Fruit fly (Drosophila melanogaster) whole organism, embryonic: Measurements from ENCODE around the gene CG31633.

Experiments used
- Ada2b ChIP-seq: fragments of 200-800 bp; sonication (Bioruptor generic); IDR thresholded peaks from 2 replicates; pipeline ENCODE4 v1.3.6; 2022; ENCODE audit warnings: missing biosample characterization, missing genetic modification characterization
- Bgb ChIP-seq: fragments of 200-800 bp; sonication (Bioruptor generic); IDR thresholded peaks from 2 replicates; pipeline ENCODE4 v1.3.6; 2022; ENCODE audit warnings: missing biosample characterization, missing genetic modification characterization; ENCODE audit not compliant: partially characterized antibody
- Bteb2 ChIP-seq: fragments of 200-800 bp; sonication (Bioruptor generic); optimal IDR thresholded peaks from 2 replicates; lab custom pipeline; 2016; ENCODE audit warnings: missing biosample characterization, missing genetic modification characterization
- CG12155 ChIP-seq: fragments of 200-800 bp; sonication (Bioruptor generic); optimal IDR thresholded peaks from 3 replicates; lab custom pipeline; 2016; ENCODE audit warnings: missing biosample characterization, missing genetic modification characterization
- CG13624 ChIP-seq: fragments of 200-800 bp; sonication (Bioruptor generic); optimal IDR thresholded peaks from 2 replicates; lab custom pipeline; 2016; ENCODE audit warnings: missing biosample characterization, missing genetic modification characterization
- CG14441 ChIP-seq: fragments of 200-800 bp; sonication (Bioruptor generic); IDR thresholded peaks from 2 replicates; pipeline ENCODE4 v1.3.6; 2022; ENCODE audit warnings: missing biosample characterization, missing genetic modification characterization
- CG18764 ChIP-seq: fragments of 200-800 bp; sonication (Bioruptor generic); optimal IDR thresholded peaks from 3 replicates; lab custom pipeline; 2016; ENCODE audit warnings: missing biosample characterization, missing genetic modification characterization
- CG2120 ChIP-seq: fragments of 200-800 bp; sonication (Bioruptor generic); optimal IDR thresholded peaks from 3 replicates; lab custom pipeline; 2016; ENCODE audit warnings: missing biosample characterization, missing genetic modification characterization
- CG2889 ChIP-seq: fragments of 200-800 bp; sonication (Bioruptor generic); IDR thresholded peaks from 3 replicates; pipeline ENCODE4 v1.3.6; 2022; ENCODE audit warnings: missing biosample characterization, missing genetic modification characterization
- CG31365 ChIP-seq: fragments of 200-800 bp; sonication (Bioruptor generic); optimal IDR thresholded peaks from 2 replicates; lab custom pipeline; 2018; ENCODE audit warnings: missing biosample characterization, mild to moderate bottlenecking, missing genetic modification characterization
- CG4328 ChIP-seq: fragments of 200-800 bp; sonication (Bioruptor generic); optimal IDR thresholded peaks from 3 replicates; lab custom pipeline; 2017; ENCODE audit warnings: missing biosample characterization, missing genetic modification reagents, missing genetic modification characterization
- CG4730 ChIP-seq: fragments of 200-800 bp; sonication (Bioruptor generic); IDR thresholded peaks from 2 replicates; pipeline ENCODE4 v1.3.6; 2022; ENCODE audit warnings: missing biosample characterization, missing genetic modification characterization
- CG6175 ChIP-seq: fragments of 200-800 bp; sonication (Bioruptor generic); IDR thresholded peaks from 3 replicates; pipeline ENCODE4 v1.3.6; 2022; ENCODE audit warnings: missing biosample characterization, missing genetic modification characterization
- CG8281 ChIP-seq: fragments of 200-800 bp; sonication (Bioruptor generic); optimal IDR thresholded peaks from 2 replicates; lab custom pipeline; 2018; ENCODE audit warnings: missing biosample characterization, mild to moderate bottlenecking, missing genetic modification characterization, moderate library complexity
- CG8944 ChIP-seq: fragments of 200-800 bp; sonication (Bioruptor generic); optimal IDR thresholded peaks from 3 replicates; lab custom pipeline; 2016; ENCODE audit warnings: missing biosample characterization, missing genetic modification characterization
- CG9215 ChIP-seq: fragments of 200-800 bp; sonication (Bioruptor generic); IDR thresholded peaks from 2 replicates; pipeline ENCODE4 v1.3.6; 2022; ENCODE audit warnings: missing biosample characterization, missing genetic modification characterization
- Chrac-16 ChIP-seq: fragments of 200-800 bp; sonication (Bioruptor generic); optimal IDR thresholded peaks from 3 replicates; lab custom pipeline; 2016; ENCODE audit warnings: missing biosample characterization, missing genetic modification characterization
- CoRest ChIP-seq: fragments of 200-800 bp; sonication (Bioruptor generic); optimal IDR thresholded peaks from 3 replicates; lab custom pipeline; 2018; ENCODE audit warnings: missing biosample characterization, mild to moderate bottlenecking, missing genetic modification characterization, moderate library complexity
- Dbx ChIP-seq: fragments of 200-800 bp; sonication (Bioruptor generic); IDR thresholded peaks from 3 replicates; pipeline ENCODE4 v1.3.6; 2022; ENCODE audit warnings: missing biosample characterization, missing genetic modification characterization
- Dfd ChIP-seq, 2 experiments: fragments of >200 bp; optimal IDR thresholded peaks; 2 replicates each; lab custom pipeline; 2017; ENCODE audit warnings: missing biosample characterization in 2 of 2, missing genetic modification characterization in 2 of 2
- Dref ChIP-seq: fragments of 200-800 bp; sonication (Bioruptor generic); IDR thresholded peaks from 2 replicates; pipeline ENCODE4 v1.3.6; 2022; ENCODE audit warnings: missing biosample characterization, missing genetic modification characterization
- E2f2 ChIP-seq: fragments of 200-800 bp; sonication (Bioruptor generic); IDR thresholded peaks from 2 replicates; pipeline ENCODE4 v1.3.6; 2022; ENCODE audit warnings: missing biosample characterization, missing genetic modification characterization
- Ets65A ChIP-seq: fragments of 200-800 bp; sonication (Bioruptor generic); peaks from one replicate; lab custom pipeline; 2016; ENCODE audit warnings: missing biosample characterization, missing genetic modification characterization
- Hmx ChIP-seq: fragments of 200-800 bp; sonication (Bioruptor generic); optimal IDR thresholded peaks from 2 replicates; lab custom pipeline; 2016; ENCODE audit warnings: missing biosample characterization, missing genetic modification characterization
- Lpt ChIP-seq: fragments of >200 bp; optimal IDR thresholded peaks from 2 replicates; lab custom pipeline; 2018; ENCODE audit warnings: missing biosample characterization, missing genetic modification characterization
- Med ChIP-seq: fragments of 200-800 bp; sonication (Bioruptor generic); peaks from one replicate; lab custom pipeline; 2016; ENCODE audit warnings: missing biosample characterization, missing genetic modification characterization, mild to moderate bottlenecking, inconsistent platforms, moderate library complexity
- Mrtf ChIP-seq: fragments of 200-800 bp; sonication (Bioruptor generic); IDR thresholded peaks from 3 replicates; pipeline ENCODE4 v1.3.6; 2022; ENCODE audit warnings: missing biosample characterization, missing genetic modification characterization
- PHDP ChIP-seq: fragments of 200-800 bp; sonication (Bioruptor generic); optimal IDR thresholded peaks from 3 replicates; lab custom pipeline; 2018; ENCODE audit warnings: missing biosample characterization, mild to moderate bottlenecking, missing genetic modification characterization, moderate library complexity
- Sin3A ChIP-seq: fragments of >200 bp; optimal IDR thresholded peaks from 2 replicates; lab custom pipeline; 2018
- YL-1 ChIP-seq: fragments of 200-800 bp; sonication (Bioruptor generic); optimal IDR thresholded peaks from 3 replicates; lab custom pipeline; 2017; ENCODE audit warnings: missing biosample characterization, mild to moderate bottlenecking, missing genetic modification characterization
- al ChIP-seq: fragments of 200-800 bp; sonication (Bioruptor generic); IDR thresholded peaks from 2 replicates; pipeline ENCODE4 v1.3.6; 2022; ENCODE audit warnings: missing biosample characterization, missing genetic modification characterization
- bcd ChIP-seq: fragments of 200-800 bp; sonication (Bioruptor generic); optimal IDR thresholded peaks from 2 replicates; lab custom pipeline; 2017; ENCODE audit warnings: missing biosample characterization, mild to moderate bottlenecking, missing genetic modification characterization
- btn ChIP-seq: fragments of 200-800 bp; sonication (Bioruptor generic); optimal IDR thresholded peaks from 2 replicates; lab custom pipeline; 2016; ENCODE audit warnings: missing biosample characterization, missing genetic modification characterization
- cg ChIP-seq: fragments of 200-800 bp; sonication (Bioruptor generic); optimal IDR thresholded peaks from 3 replicates; lab custom pipeline; 2019; ENCODE audit warnings: missing biosample characterization, mild to moderate bottlenecking, missing genetic modification characterization, moderate library complexity
- grn ChIP-seq: fragments of 200-800 bp; sonication (Bioruptor generic); optimal IDR thresholded peaks from 3 replicates; lab custom pipeline; 2017; ENCODE audit warnings: missing biosample characterization, missing genetic modification characterization
- gsb ChIP-seq: fragments of 200-800 bp; sonication (Bioruptor generic); IDR thresholded peaks from 2 replicates; pipeline ENCODE4 v1.3.6; 2022; ENCODE audit warnings: missing biosample characterization, missing genetic modification characterization
- gt ChIP-seq: fragments of 200-800 bp; sonication (Bioruptor generic); IDR thresholded peaks from 2 replicates; pipeline ENCODE4 v1.3.6; 2022; ENCODE audit warnings: missing biosample characterization, missing genetic modification characterization
- hkb ChIP-seq, 2 experiments: fragments of 200-800 bp in 1 of 2; fragments of >200 bp in 1 of 2; sonication (Bioruptor generic) in 1 of 2; IDR thresholded peaks in 1 of 2; optimal IDR thresholded peaks in 1 of 2; 2 replicates each; pipeline versions ENCODE4 v1.3.6 to Lab custom; 2017 to 2022; ENCODE audit warnings: missing biosample characterization in 1 of 2, missing genetic modification characterization in 1 of 2
- knrl ChIP-seq: fragments of 200-800 bp; sonication (Bioruptor generic); IDR thresholded peaks from 3 replicates; pipeline ENCODE4 v1.3.6; 2022; ENCODE audit warnings: missing biosample characterization, missing genetic modification characterization; ENCODE audit not compliant: partially characterized antibody
- lola ChIP-seq, 3 experiments: fragments of >200 bp in 2 of 3; fragments of 200-800 bp in 1 of 3; sonication (Bioruptor generic) in 1 of 3; optimal IDR thresholded peaks; 2 replicates each; lab custom pipeline; 2017 to 2019; ENCODE audit warnings: missing biosample characterization in 3 of 3, missing genetic modification characterization in 3 of 3, mild to moderate bottlenecking in 1 of 3, moderate library complexity in 1 of 3
- onecut ChIP-seq: fragments of 200-800 bp; sonication (Bioruptor generic); IDR thresholded peaks from 2 replicates; pipeline ENCODE4 v1.3.6; 2022; ENCODE audit warnings: missing biosample characterization, missing genetic modification characterization
- otp ChIP-seq: fragments of 200-800 bp; sonication (Bioruptor generic); IDR thresholded peaks from 3 replicates; pipeline ENCODE4, ENCODE4 v1.3.6; 2022; ENCODE audit warnings: missing biosample characterization, missing genetic modification characterization
- pfk ChIP-seq: fragments of 200-800 bp; sonication (Bioruptor generic); optimal IDR thresholded peaks from 2 replicates; lab custom pipeline; 2018; ENCODE audit warnings: missing biosample characterization, mild to moderate bottlenecking, missing genetic modification characterization, moderate library complexity
- ro ChIP-seq: fragments of 200-800 bp; sonication (Bioruptor generic); IDR thresholded peaks from 2 replicates; pipeline ENCODE4 v1.3.6; 2022; ENCODE audit warnings: missing biosample characterization, missing genetic modification characterization
- sens ChIP-seq: fragments of 200-800 bp; sonication (Bioruptor generic); peaks from one replicate; lab custom pipeline; 2016; ENCODE audit warnings: missing biosample characterization, missing genetic modification characterization
- sim ChIP-seq: fragments of 200-800 bp; sonication (Bioruptor generic); IDR thresholded peaks from 2 replicates; pipeline ENCODE4 v1.3.6; 2022; ENCODE audit warnings: missing biosample characterization, missing genetic modification characterization
- ssp ChIP-seq: fragments of 200-800 bp; sonication (Bioruptor generic); IDR thresholded peaks from 2 replicates; pipeline ENCODE4 v1.3.6; 2022; ENCODE audit warnings: missing biosample characterization, missing genetic modification characterization
- trem ChIP-seq: fragments of 200-800 bp; optimal IDR thresholded peaks from 3 replicates; lab custom pipeline; 2019; ENCODE audit warnings: missing biosample characterization, mild to moderate bottlenecking, missing genetic modification characterization, moderate library complexity
- vvl ChIP-seq: fragments of 200-800 bp; sonication (Bioruptor generic); IDR thresholded peaks from 2 replicates; pipeline ENCODE4 v1.3.6; 2022; ENCODE audit warnings: missing biosample characterization, missing genetic modification characterization
- zfh2 ChIP-seq: fragments of 200-800 bp; sonication (Bioruptor generic); optimal IDR thresholded peaks from 2 replicates; lab custom pipeline; 2016; ENCODE audit warnings: missing biosample characterization, missing genetic modification characterization

The CG31633 gene

DNA sequence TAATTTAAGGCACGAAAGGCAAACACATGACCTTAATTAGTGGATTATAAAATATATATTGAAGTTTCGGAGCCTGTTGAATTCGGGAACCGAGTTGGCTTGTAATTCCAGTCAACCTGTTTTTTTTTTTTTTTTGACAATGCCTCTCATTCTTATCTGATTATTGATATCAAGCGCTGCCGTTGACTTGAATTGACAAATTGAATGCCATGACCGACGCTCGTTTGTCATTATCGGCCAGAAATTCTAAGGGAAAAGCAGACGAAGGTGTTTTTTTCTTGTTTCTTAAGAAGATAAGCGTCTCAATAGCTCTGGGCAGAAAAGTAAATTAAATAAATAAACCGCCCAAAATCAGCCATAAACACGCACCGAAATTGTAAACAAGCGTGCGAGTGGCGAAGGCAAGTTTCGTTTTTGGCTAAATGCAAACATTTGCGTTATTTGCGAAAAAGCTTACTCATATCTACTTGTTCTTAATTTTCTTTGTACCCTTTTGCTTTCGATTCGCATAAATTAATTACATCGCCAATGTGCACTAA, 12.8 kb downstream of the CG31633 start (continued):
- TF ChIP-seq al (no peak), ro (GFP tag; lab: Robert Waterston, UW) (no peak), bcd (GFP tag; lab: Kevin White, UChicago) (no peak), grn (GFP tag; lab: Kevin White, UChicago) (peak; percentile 80), btn (no peak), otp (GFP tag; lab: Robert Waterston, UW) (no peak), Sin3A (no peak), pfk (GFP tag; lab: Kevin White, UChicago) (no peak), CG4730 (no peak), CG2120 (GFP tag; lab: Kevin White, UChicago) (peak; percentile 20), Ada2b (GFP tag; lab: Robert Waterston, UW) (no peak), sens (GFP tag; lab: Kevin White, UChicago) (peak; percentile 28), CG31365 (tag; lab: Kevin White, UChicago) (no peak), E2f2 (GFP tag; lab: Robert Waterston, UW) (no peak), CG8281 (tag; lab: Kevin White, UChicago) (peak; percentile 98), CG18764 (GFP tag; lab: Kevin White, UChicago) (no peak), sim (GFP tag; lab: Robert Waterston, UW) (no peak), CG14441 (GFP tag; lab: Robert Waterston, UW) (no peak), Lpt (GFP tag; lab: Kevin White, UChicago) (no peak), CG9215 (GFP tag; lab: Robert Waterston, UW) (no peak), YL-1 (no peak), Dbx (GFP tag; lab: Robert Waterston, UW) (0 out of 3 replicates have a peak, but pooled peaks have one; percentile 39), lola (GFP tag; optimal IDR thresholded peaks at IDR 0.05; lab: Kevin White, UChicago) (no peak)
- TF ChIP-seq, all 482 proteins: peak for 20

DNA sequence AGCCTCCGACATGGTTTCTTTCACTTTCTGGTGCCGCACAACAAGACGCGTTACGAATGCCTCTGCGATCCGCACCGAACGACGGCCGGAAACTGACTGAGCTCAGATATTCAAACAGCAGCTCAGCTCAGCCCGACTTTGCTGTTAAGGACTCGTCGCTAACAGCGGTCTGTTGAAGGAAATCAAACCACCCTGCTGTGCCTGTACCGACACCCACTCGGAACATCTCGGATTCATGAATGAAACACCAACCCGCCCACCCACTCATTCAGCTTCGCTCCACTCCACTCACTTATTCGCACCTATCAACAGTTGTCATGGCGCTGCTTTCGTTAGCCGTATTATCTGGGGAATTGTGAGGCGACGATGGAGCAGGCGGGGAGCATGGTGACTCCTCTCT, 23.8 kb downstream of the CG31633 start, which contains the start of gene Oatp26F:
Oatp26F (minus strand) TSS at position 101 of the 400 bp plus-strand sequence.
- TF ChIP-seq Dref (GFP tag; lab: Robert Waterston, UW) (0 out of 2 replicates have a peak, but pooled peaks have one; percentile 18), Bgb (0 out of 2 replicates have a peak, but pooled peaks have one; percentile 24), Mrtf (GFP tag; lab: Robert Waterston, UW) (0 out of 3 replicates have a peak, but pooled peaks have one; percentile 16), Hmx (GFP tag; lab: Kevin White, UChicago) (no peak), Ets65A (GFP tag; lab: Kevin White, UChicago) (peak; percentile 26), CG8944 (GFP tag; lab: Kevin White, UChicago) (no peak), onecut (GFP tag; lab: Robert Waterston, UW) (no peak), Med (GFP tag; lab: Kevin White, UChicago) (peak; percentile 54), cg (GFP tag; lab: Kevin White, UChicago) (no peak), gsb (GFP tag; lab: Robert Waterston, UW) (no peak)

DNA sequence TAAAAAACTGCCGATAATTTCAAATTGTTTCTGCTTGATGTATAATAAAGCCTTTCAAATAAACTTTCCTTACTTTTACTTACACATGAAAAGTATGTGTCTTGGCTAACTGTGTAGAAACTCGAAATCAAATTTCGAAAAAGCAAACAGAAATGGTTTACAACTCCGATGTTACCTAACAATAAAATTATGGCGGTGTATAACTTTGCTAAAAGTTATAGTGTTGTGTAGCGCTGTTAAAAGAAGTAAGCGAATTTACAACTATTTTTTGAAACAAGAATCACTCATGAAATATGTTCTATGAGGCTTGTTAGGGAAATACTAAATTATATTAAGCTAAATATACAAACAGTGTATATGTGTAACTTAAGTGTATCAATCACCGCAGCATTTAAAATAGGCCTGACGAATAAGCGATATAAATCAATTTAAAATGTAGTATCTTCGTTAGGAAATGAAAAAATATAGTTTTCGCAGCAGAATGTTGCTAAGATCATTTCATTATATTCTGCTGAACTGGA, 33.4 kb downstream of the CG31633 start, which contains the start of gene CG34345:
CG34345 (plus strand) TSS at position 471 of the 521 bp plus-strand sequence.
- TF ChIP-seq CG12155 (GFP tag; lab: Kevin White, UChicago) (peak; percentile 4), CoRest (tag; lab: Kevin White, UChicago) (peak; percentile 47), vvl (peak; percentile 22; the same call in 1 of the 2 replicates), CG4328 (GFP tag; lab: Kevin White, UChicago) (no peak), Dfd (GFP tag; optimal IDR thresholded peaks at IDR 0.05; lab: Kevin White, UChicago) (no peak), hkb (optimal IDR thresholded peaks at IDR 0.05; lab: Kevin White, UChicago) (no peak), hkb (GFP tag; IDR thresholded peaks at IDR 0.05; lab: Robert Waterston, UW) (peak; percentile 18; the same call in 1 of the 2 replicates), knrl (GFP tag; lab: Robert Waterston, UW) (peak; percentile 56; the same call in 2 of the 3 replicates), trem (tag; lab: Kevin White, UChicago) (peak; percentile 62), CG6175 (GFP tag; lab: Robert Waterston, UW) (no peak), Bteb2 (peak; percentile 13), zfh2 (GFP tag; lab: Kevin White, UChicago) (peak; percentile 26), CG2889 (no peak), gt (GFP tag; lab: Robert Waterston, UW) (no peak), PHDP (tag; lab: Kevin White, UChicago) (no peak), CG13624 (peak; percentile 40), Chrac-16 (peak; percentile 9), ssp (GFP tag; lab: Robert Waterston, UW) (no peak)
